Worm (Caenorhabditis elegans) whole organism, dauer: Measurements from ENCODE around the gene F54F12.1.

Source experiments
- unc-62 ChIP-seq: sonication (generic microtip); optimal IDR thresholded peaks from 2 replicates; lab custom pipeline; 2017; ENCODE audit warnings: missing biosample characterization, missing genetic modification reagents, missing genetic modification characterization

Gene F54F12.1

ce11 chrIII:13018619-13019018 is 36.6 kb downstream of the F54F12.1 start, which contains the start of gene col-98:
col-98 (plus strand) TSS chrIII:13019008.
- no peak for TF ChIP-seq unc-62

DNA sequence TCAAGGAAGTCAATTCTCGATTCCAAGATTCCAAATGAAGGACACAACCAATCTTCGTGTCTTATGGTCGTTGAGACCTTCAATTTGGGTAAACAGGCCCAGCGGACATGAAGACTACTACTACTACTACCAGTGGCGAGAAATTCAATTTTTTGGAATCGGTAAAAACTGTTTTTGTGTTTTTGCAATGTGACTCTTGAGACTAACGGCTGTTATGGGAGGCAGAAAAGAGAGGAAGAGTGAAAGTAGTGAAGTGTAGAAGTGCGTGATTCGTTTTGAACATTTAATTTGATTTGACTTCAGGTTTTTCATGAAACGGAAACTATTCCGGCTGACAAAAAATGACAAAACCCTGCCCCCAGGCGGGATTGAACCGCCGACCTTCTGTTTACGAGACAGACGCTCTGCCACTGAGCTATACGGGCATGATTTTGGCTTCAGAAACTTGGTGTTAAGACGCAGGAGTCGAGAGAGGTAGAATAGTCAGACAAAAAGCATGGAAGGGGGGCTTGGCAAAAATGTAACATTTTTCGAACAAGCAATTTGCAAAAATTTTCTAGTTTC is 39.4 kb downstream of the F54F12.1 start:
- TF ChIP-seq unc-62, result no peak

ce11 chrIII:13013912-13014311 is 41.3 kb downstream of the F54F12.1 start:
- TF ChIP-seq unc-62, result no peak

ce11 chrIII:13011927-13012326 is 43.3 kb downstream of the F54F12.1 start:
- TF ChIP-seq unc-62, result no peak

ce11 chrIII:13005161-13005560 is 50.1 kb downstream of the F54F12.1 start, which contains the start of gene snf-7:
snf-7 (plus strand) TSS chrIII:13005461.
- TF ChIP-seq unc-62, result no peak

ce11 chrIII:13004316-13004715 is 50.9 kb downstream of the F54F12.1 start:
- no peak for TF ChIP-seq unc-62

DNA sequence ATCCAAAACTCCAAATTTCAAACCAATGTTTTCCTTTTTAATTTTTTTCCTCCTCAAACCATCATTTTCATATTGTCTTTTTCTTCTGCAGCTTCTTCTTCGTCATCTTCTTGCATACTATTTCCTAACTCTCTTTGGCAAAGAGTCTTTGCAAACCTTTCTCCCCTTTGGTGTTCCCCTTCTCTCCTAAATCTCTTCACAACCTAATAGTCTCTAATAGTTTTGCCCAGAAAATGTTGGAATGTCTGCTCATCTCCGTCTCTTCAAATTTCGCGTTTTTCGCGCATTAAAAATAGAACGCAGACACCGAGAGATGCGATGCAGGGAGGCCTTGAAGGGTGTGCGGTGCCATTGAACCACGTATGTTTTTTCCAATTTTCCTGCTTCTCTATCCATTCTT is 53.1 kb downstream of the F54F12.1 start, which contains the start of gene ZK1010.10:
ZK1010.10 (plus strand) TSS at position 286 of the 400 bp plus-strand sequence.
- no peak for TF ChIP-seq unc-62

DNA sequence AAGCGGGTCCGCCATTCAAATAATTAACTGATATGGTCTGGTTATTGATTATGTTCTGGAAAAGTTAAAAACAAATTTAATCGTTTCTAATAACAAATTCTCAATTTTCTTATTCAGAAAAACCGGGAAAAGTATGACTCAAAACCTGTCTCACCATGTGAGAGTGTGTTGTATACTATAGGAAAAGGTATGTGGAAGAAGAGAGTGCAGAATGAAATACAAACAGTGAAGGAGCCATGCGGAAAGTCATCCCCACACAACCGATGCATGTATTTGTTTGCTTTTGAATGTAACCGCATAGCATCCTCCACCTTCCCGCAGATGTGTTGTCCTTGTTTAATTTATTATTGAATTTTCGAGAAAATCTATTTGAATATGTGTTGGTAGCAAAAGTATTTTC is 54.8 kb downstream of the F54F12.1 start, which contains the start of gene ZK1010.8:
ZK1010.8 (minus strand) TSS at position 214 of the 400 bp plus-strand sequence.
- no peak for TF ChIP-seq unc-62
